Worm (Caenorhabditis elegans) whole organism, L2 larva: ENCODE results near the gene his-41.

Experiments
- ama-1 ChIP-seq: fragments of 150-350 bp; optimal IDR thresholded peaks from 2 replicates; lab custom pipeline; 2018; ENCODE audit warnings: inconsistent platforms
- blmp-1 ChIP-seq: sonication (generic microtip); optimal IDR thresholded peaks from 2 replicates; lab custom pipeline; 2017; ENCODE audit warnings: missing genetic modification characterization, mild to moderate bottlenecking, missing compliant biosample characterization, antibody characterized with exemption, moderate library complexity; ENCODE audit not compliant: insufficient read depth
- peb-1 ChIP-seq: fragments of 150-350 bp; optimal IDR thresholded peaks from 2 replicates; lab custom pipeline; 2014; ENCODE audit warnings: missing biosample characterization, missing genetic modification characterization
- zag-1 ChIP-seq: fragments of 150-350 bp; optimal IDR thresholded peaks from 2 replicates; lab custom pipeline; 2014; ENCODE audit warnings: missing biosample characterization, missing genetic modification characterization

ce11 chrV:9582594-9583322 lies 37.4 kb downstream of the his-41 start, which contains the start of gene rtfo-1:
- TF ChIP-seq peb-1 (tag; lab: Kevin White, UChicago) (no peak), blmp-1 (no peak), zag-1 (tag; lab: Kevin White, UChicago) (no peak), ama-1 (no peak)
